Worm (Caenorhabditis elegans): ENCODE data around the gene dnj-1.

Gene dnj-1

DNA sequence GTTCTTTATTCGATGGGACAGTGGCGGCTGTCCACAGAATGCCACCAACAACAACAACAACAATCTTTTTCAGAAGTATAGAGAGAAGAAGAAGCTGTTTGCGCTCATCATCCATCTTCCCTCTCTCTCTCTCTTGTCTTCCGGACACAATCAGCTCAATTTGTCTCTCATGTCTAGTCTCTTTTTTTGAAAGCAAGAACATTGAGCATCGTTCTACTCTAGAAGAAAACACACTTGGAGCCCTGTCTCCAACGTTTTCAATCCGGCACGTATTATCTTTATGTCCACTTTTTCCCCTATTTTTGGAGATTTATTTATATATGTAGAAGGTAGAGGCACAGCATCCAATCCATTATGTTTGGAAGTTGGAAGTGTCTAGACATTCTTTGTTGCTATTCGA is 50.0 kb downstream of the dnj-1 start:
- TF ChIP-seq sptf-1 (tag; optimal IDR thresholded peaks at IDR 0.05) (no peak), elt-3 (tag; optimal IDR thresholded peaks at IDR 0.05) (no peak), flh-1 (GFP tag; optimal IDR thresholded peaks at IDR 0.05) (no peak), lsy-2 (tag; optimal IDR thresholded peaks at IDR 0.05) (no peak), lin-32 (GFP tag; optimal IDR thresholded peaks at IDR 0.05) (no peak)

DNA sequence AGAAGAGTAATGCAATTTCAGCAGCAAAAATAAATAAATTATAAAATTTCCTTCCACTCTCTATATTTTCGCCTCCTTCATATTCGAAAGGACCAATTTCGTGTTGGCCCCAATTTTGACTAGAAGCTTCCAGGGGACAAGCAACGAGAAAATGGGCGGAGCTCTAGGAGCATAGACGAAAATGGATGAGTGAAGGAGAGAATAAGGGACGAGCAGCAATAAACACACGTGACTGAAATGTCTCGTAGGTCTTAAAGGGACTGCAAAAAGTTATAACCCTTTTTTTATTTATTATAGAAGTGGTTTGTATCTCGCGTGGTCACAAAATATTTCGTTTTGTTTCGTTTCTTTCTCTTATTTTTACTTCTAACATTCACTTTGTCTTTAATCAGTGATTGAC is 50.9 kb downstream of the dnj-1 start:
- TF ChIP-seq M03D4.4 (tag; optimal IDR thresholded peaks at IDR 0.05) (no peak), ces-1 (GFP tag; optimal IDR thresholded peaks at IDR 0.05) (peak; percentile 21), nhr-28 (tag; optimal IDR thresholded peaks at IDR 0.05) (no peak), nhr-237 (tag; optimal IDR thresholded peaks at IDR 0.05) (no peak), elt-1 (tag; optimal IDR thresholded peaks at IDR 0.05; ENCODE audit: borderline replicate concordance, insufficient read depth) (no peak)

DNA sequence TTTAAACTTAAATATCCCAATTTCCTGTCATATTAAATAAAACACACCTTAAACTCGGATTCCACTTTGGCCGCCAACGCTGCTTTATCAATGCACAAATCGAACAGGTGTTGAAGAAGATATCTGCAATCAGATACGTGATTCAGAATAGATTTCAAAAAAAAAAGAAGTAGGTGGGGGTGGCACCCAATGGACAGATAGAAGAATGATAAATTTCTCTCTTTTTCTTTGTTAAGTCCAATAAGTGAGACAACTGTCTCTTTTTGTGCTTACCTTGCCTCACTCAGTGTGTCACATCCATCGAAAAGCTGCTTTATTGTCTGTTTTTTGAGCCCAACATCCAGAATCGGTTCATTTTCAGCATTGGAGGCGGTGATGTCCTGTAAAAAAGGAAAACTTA is 52.0 kb downstream of the dnj-1 start:
- TF ChIP-seq ces-1 (GFP tag; optimal IDR thresholded peaks at IDR 0.05) (no peak), unc-120 (tag; optimal IDR thresholded peaks at IDR 0.05; ENCODE audit: poor library complexity, severe bottlenecking) (peak; percentile 19), lin-32 (GFP tag; optimal IDR thresholded peaks at IDR 0.05) (no peak), hlh-1 (tag; optimal IDR thresholded peaks at IDR 0.05) (peak; percentile 39), cnd-1 (tag; optimal IDR thresholded peaks at IDR 0.05) (no peak), bed-3 (GFP tag; optimal IDR thresholded peaks at IDR 0.05) (no peak), mab-5 (tag; optimal IDR thresholded peaks at IDR 0.05) (no peak), nhr-76 (tag; optimal IDR thresholded peaks at IDR 0.05) (no peak), lsy-2 (tag; optimal IDR thresholded peaks at IDR 0.05) (no peak), ham-2 (GFP tag; optimal IDR thresholded peaks at IDR 0.05) (no peak), nhr-12 (tag; optimal IDR thresholded peaks at IDR 0.05) (no peak), ceh-83 (GFP tag; optimal IDR thresholded peaks at IDR 0.05) (no peak), sptf-1 (tag; optimal IDR thresholded peaks at IDR 0.05) (no peak), pha-4 (tag; optimal IDR thresholded peaks at IDR 0.05) (no peak), zip-8 (tag; optimal IDR thresholded peaks at IDR 0.05) (no peak), ceh-43 (GFP tag; optimal IDR thresholded peaks at IDR 0.05) (no peak), ztf-11 (tag; optimal IDR thresholded peaks at IDR 0.05) (no peak), M03D4.4 (tag; optimal IDR thresholded peaks at IDR 0.05) (no peak), tbx-8 (GFP tag; optimal IDR thresholded peaks at IDR 0.05) (no peak), nhr-237 (tag; optimal IDR thresholded peaks at IDR 0.05) (no peak), elt-3 (tag; optimal IDR thresholded peaks at IDR 0.05) (no peak), lin-13 (tag; optimal IDR thresholded peaks at IDR 0.05) (no peak), elt-1 (tag; optimal IDR thresholded peaks at IDR 0.05; ENCODE audit: borderline replicate concordance, insufficient read depth) (no peak), sem-2 (GFP tag; optimal IDR thresholded peaks at IDR 0.05) (no peak), unc-39 (tag; optimal IDR thresholded peaks at IDR 0.05) (no peak), unc-62 (GFP tag; optimal IDR thresholded peaks at IDR 0.05) (peak; percentile 65), mls-2 (tag; optimal IDR thresholded peaks at IDR 0.05) (no peak)

DNA sequence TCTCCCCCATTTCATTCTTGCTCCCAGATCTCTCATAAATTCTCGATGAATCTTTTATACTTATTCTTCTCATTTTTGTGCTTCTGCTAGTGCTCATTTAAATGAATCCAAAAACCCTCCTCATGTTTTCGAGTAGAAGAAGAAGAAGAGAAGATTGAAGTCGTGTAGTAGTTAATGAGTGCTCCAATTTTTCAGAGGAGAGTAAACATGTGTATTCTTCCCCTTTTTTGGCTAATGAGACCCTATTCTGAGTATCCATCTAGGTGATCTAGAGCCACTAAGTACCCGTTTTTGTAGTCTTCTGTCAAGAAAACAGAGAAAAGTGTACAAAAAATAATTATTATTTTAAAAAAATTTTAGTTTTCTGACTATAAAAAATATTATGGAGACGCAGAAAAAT is 52.7 kb downstream of the dnj-1 start:
- TF ChIP-seq snpc-4 (tag; optimal IDR thresholded peaks at IDR 0.05) (no peak), nhr-237 (tag; optimal IDR thresholded peaks at IDR 0.05) (no peak), mep-1 (tag; optimal IDR thresholded peaks at IDR 0.05) (no peak), zip-8 (tag; optimal IDR thresholded peaks at IDR 0.05) (no peak), tbx-8 (GFP tag; optimal IDR thresholded peaks at IDR 0.05) (no peak), blmp-1 (tag; optimal IDR thresholded peaks at IDR 0.05) (no peak), ceh-39 (tag; optimal IDR thresholded peaks at IDR 0.05) (no peak), sptf-1 (tag; optimal IDR thresholded peaks at IDR 0.05) (no peak), ham-2 (GFP tag; optimal IDR thresholded peaks at IDR 0.05) (no peak), unc-120 (tag; optimal IDR thresholded peaks at IDR 0.05; ENCODE audit: poor library complexity, severe bottlenecking) (no peak), cnd-1 (tag; optimal IDR thresholded peaks at IDR 0.05) (no peak), lsy-2 (tag; optimal IDR thresholded peaks at IDR 0.05) (no peak), lin-32 (GFP tag; optimal IDR thresholded peaks at IDR 0.05) (no peak), pha-4 (tag; optimal IDR thresholded peaks at IDR 0.05) (no peak), nhr-2 (tag; optimal IDR thresholded peaks at IDR 0.05) (no peak), sem-2 (GFP tag; optimal IDR thresholded peaks at IDR 0.05) (no peak), unc-39 (tag; optimal IDR thresholded peaks at IDR 0.05) (no peak), hlh-1 (tag; optimal IDR thresholded peaks at IDR 0.05) (no peak), nhr-28 (tag; optimal IDR thresholded peaks at IDR 0.05) (no peak), lin-13 (tag; optimal IDR thresholded peaks at IDR 0.05) (no peak)

All from whole organism, mixed stage, embryonic.